Fruit fly (Drosophila melanogaster): ENCODE results near the gene CG13625.

Gene CG13625

dm6 chr3R:24620569-24620968, 35.6 kb upstream of the CG13625 start:
- TF ChIP-seq fru (optimal IDR thresholded peaks at IDR 0.05): no peak
- TF ChIP-seq Doc2 (GFP tag; IDR thresholded peaks at IDR 0.05): no peak
- peak; percentile 33 for TF ChIP-seq sens (GFP tag)
- TF ChIP-seq Kr (GFP tag; optimal IDR thresholded peaks at IDR 0.05): no peak
- peak; percentile 75 for TF ChIP-seq gcm (GFP tag; optimal IDR thresholded peaks at IDR 0.05)
- TF ChIP-seq Aef1 (GFP tag; IDR thresholded peaks at IDR 0.05): no peak
- TF ChIP-seq CG7271 (tag; optimal IDR thresholded peaks at IDR 0.05): no peak
- TF ChIP-seq knrl (GFP tag; IDR thresholded peaks at IDR 0.05; ENCODE audit: partially characterized antibody): 0 out of 3 replicates have a peak, but pooled peaks have one; percentile 15
- TF ChIP-seq NfI (GFP tag; optimal IDR thresholded peaks at IDR 0.05): no peak
- 0 out of 2 replicates have a peak, but pooled peaks have one; percentile 4 for TF ChIP-seq HLH3B (GFP tag; IDR thresholded peaks at IDR 0.05)
- no peak for TF ChIP-seq CG5953 (GFP tag; IDR thresholded peaks at IDR 0.05)
- TF ChIP-seq CG10654 (GFP tag; optimal IDR thresholded peaks at IDR 0.05): no peak
- TF ChIP-seq CG5245 (GFP tag; optimal IDR thresholded peaks at IDR 0.05): no peak
- 0 out of 2 replicates have a peak, but pooled peaks have one; percentile 10 for TF ChIP-seq seq (GFP tag; IDR thresholded peaks at IDR 0.05)
- TF ChIP-seq CG2199 (GFP tag; IDR thresholded peaks at IDR 0.05): peak; percentile 44; the same call in 1 of the 3 replicates
- no peak for TF ChIP-seq CG14965 (GFP tag; optimal IDR thresholded peaks at IDR 0.05; ENCODE audit: borderline replicate concordance)
- no peak for TF ChIP-seq sens-2 (GFP tag; IDR thresholded peaks at IDR 0.05)
- TF ChIP-seq CG8359 (GFP tag; optimal IDR thresholded peaks at IDR 0.05; ENCODE audit: borderline replicate concordance): no peak
- TF ChIP-seq CG1832 (GFP tag; optimal IDR thresholded peaks at IDR 0.05): peak; percentile 4
- TF ChIP-seq ato (GFP tag; IDR thresholded peaks at IDR 0.05; ENCODE audit: partially characterized antibody): no peak
- peak; percentile 53 for TF ChIP-seq Med (GFP tag)

- TF ChIP-seq CG3995 (GFP tag; optimal IDR thresholded peaks at IDR 0.05) (no peak), sqz (GFP tag; optimal IDR thresholded peaks at IDR 0.05) (peak; percentile 70), Meics (GFP tag; optimal IDR thresholded peaks at IDR 0.05) (peak; percentile 55), CG12219 (GFP tag; optimal IDR thresholded peaks at IDR 0.05) (no peak), CG2712 (tag; optimal IDR thresholded peaks at IDR 0.05) (no peak)
These were observed 29.7 kb upstream of the CG13625 start for dm6 chr3R:24614707-24615022.

- TF ChIP-seq ci (GFP tag; IDR thresholded peaks at IDR 0.05): no peak
- TF ChIP-seq lbe (GFP tag; optimal IDR thresholded peaks at IDR 0.05): peak; percentile 33
- TF ChIP-seq Lim3 (GFP tag; IDR thresholded peaks at IDR 0.05): no peak
- TF ChIP-seq CG42726 (GFP tag; IDR thresholded peaks at IDR 0.05; ENCODE audit: partially characterized antibody): no peak
- peak; percentile 62 for TF ChIP-seq Drgx (GFP tag; IDR thresholded peaks at IDR 0.05)
- peak; percentile 58 for TF ChIP-seq Ets65A (GFP tag)
- TF ChIP-seq CG13287 (GFP tag; IDR thresholded peaks at IDR 0.05; ENCODE audit: partially characterized antibody): no peak
- TF ChIP-seq Hr39 (optimal IDR thresholded peaks at IDR 0.05): peak; percentile 78
- no peak for TF ChIP-seq usp (GFP tag; optimal IDR thresholded peaks at IDR 0.05)
- TF ChIP-seq CG8089 (GFP tag; optimal IDR thresholded peaks at IDR 0.05): no peak
- no peak for TF ChIP-seq Adf1 (GFP tag; IDR thresholded peaks at IDR 0.05)
- TF ChIP-seq Ptx1 (GFP tag; IDR thresholded peaks at IDR 0.05): no peak
- peak; percentile 13 for TF ChIP-seq zf30C (GFP tag; optimal IDR thresholded peaks at IDR 0.05)
- peak; percentile 96 for TF ChIP-seq nom (GFP tag; optimal IDR thresholded peaks at IDR 0.05)
- TF ChIP-seq CG3065 (GFP tag; optimal IDR thresholded peaks at IDR 0.05): no peak
- TF ChIP-seq phol (tag; optimal IDR thresholded peaks at IDR 0.05): peak; percentile 13
- peak in 1 of 2 experiments; percentile 19 for TF ChIP-seq bsh (GFP tag; optimal IDR thresholded peaks at IDR 0.05)
- peak; percentile 11 for TF ChIP-seq Sox102F (GFP tag; optimal IDR thresholded peaks at IDR 0.05)
These were observed 29.1 kb upstream of the CG13625 start for dm6 chr3R:24613819-24614706.

Data from whole organism, embryonic.